Worm (Caenorhabditis elegans) whole organism, mixed stage, embryonic: ENCODE data around the gene T05C1.5.

ENCODE experiments used
- flh-1 ChIP-seq: fragments of 200-800 bp; sonication (Bioruptor generic); optimal IDR thresholded peaks from 2 replicates; lab custom pipeline; 2018; ENCODE audit warnings: mild to moderate bottlenecking, missing genetic modification characterization, moderate library complexity, missing compliant biosample characterization
- ham-2 ChIP-seq: fragments of 200-800 bp; sonication (Bioruptor generic); optimal IDR thresholded peaks from 2 replicates; lab custom pipeline; 2018; ENCODE audit warnings: mild to moderate bottlenecking, missing genetic modification characterization, missing compliant biosample characterization
- sem-2 ChIP-seq: fragments of 200-800 bp; sonication (Bioruptor generic); optimal IDR thresholded peaks from 2 replicates; lab custom pipeline; 2018; ENCODE audit warnings: mild to moderate bottlenecking, missing genetic modification characterization, missing compliant biosample characterization
- snpc-4 ChIP-seq: fragments of 150-350 bp; optimal IDR thresholded peaks from 2 replicates; lab custom pipeline; 2014; ENCODE audit warnings: missing biosample characterization, missing genetic modification characterization
- tbx-8 ChIP-seq: fragments of 200-800 bp; sonication (Bioruptor generic); optimal IDR thresholded peaks from 2 replicates; lab custom pipeline; 2018; ENCODE audit warnings: mild to moderate bottlenecking, missing genetic modification characterization, moderate library complexity, missing compliant biosample characterization

ce11 chrII:4460851-4461250 lies 29.8 kb downstream of the T05C1.5 start, which contains the start of the genes T12C9.7 and vps-18:
- TF ChIP-seq tbx-8 (no peak), sem-2 (GFP tag; lab: Kevin White, UChicago) (no peak), ham-2 (GFP tag; lab: Kevin White, UChicago) (no peak), flh-1 (no peak), snpc-4 (tag; lab: Kevin White, UChicago) (no peak)
